Fruit fly (Drosophila melanogaster): ENCODE measurements around the gene Vtld.
A peak's percentile ranks its signal among the peaks of the same experiment; 100 is the strongest.

Vtld gene

dm6 chr3L:19778530-19778929, 18.3 kb downstream of the Vtld start:
- TF ChIP-seq PHDP (tag; optimal IDR thresholded peaks at IDR 0.05) (peak; percentile 18), CG12769 (tag; optimal IDR thresholded peaks at IDR 0.05) (peak; percentile 58), D (optimal IDR thresholded peaks at IDR 0.05) (no peak), D (GFP tag; optimal IDR thresholded peaks at IDR 0.05) (no peak), CG7839 (tag; optimal IDR thresholded peaks at IDR 0.05) (no peak), CG9437 (GFP tag; optimal IDR thresholded peaks at IDR 0.05) (no peak), CG14860 (GFP tag; IDR thresholded peaks at IDR 0.05; ENCODE audit: partially characterized antibody) (no peak), CG12391 (tag; optimal IDR thresholded peaks at IDR 0.05) (no peak), CG8290 (GFP tag; optimal IDR thresholded peaks at IDR 0.05) (no peak), CG8290 (tag; optimal IDR thresholded peaks at IDR 0.05) (peak in 1 of 2 experiments; percentile 24), HLH4C (GFP tag; IDR thresholded peaks at IDR 0.05; ENCODE audit: partially characterized antibody) (no peak), CG10543 (GFP tag; optimal IDR thresholded peaks at IDR 0.05) (peak; percentile 4), Neu2 (GFP tag; optimal IDR thresholded peaks at IDR 0.05; ENCODE audit: borderline replicate concordance) (no peak), CG32767 (GFP tag; IDR thresholded peaks at IDR 0.05) (no peak), CG4730 (GFP tag; IDR thresholded peaks at IDR 0.05) (no peak), Gug (GFP tag; IDR thresholded peaks at IDR 0.05) (no peak), CG6813 (GFP tag; optimal IDR thresholded peaks at IDR 0.05) (no peak), vvl (GFP tag; IDR thresholded peaks at IDR 0.05) (no peak), Abd-B (GFP tag; optimal IDR thresholded peaks at IDR 0.05) (no peak), Hsf (GFP tag; optimal IDR thresholded peaks at IDR 0.05) (no peak), lola (GFP tag; optimal IDR thresholded peaks at IDR 0.05) (no peak), CG1792 (GFP tag; optimal IDR thresholded peaks at IDR 0.05) (no peak), CG10366 (GFP tag; IDR thresholded peaks at IDR 0.05) (no peak), scrt (GFP tag; optimal IDR thresholded peaks at IDR 0.05) (no peak), BtbVII (GFP tag; optimal IDR thresholded peaks at IDR 0.05) (no peak), CG13894 (tag; optimal IDR thresholded peaks at IDR 0.05) (peak; percentile 76), CG5180 (GFP tag; optimal IDR thresholded peaks at IDR 0.05) (no peak), CG7786 (GFP tag; optimal IDR thresholded peaks at IDR 0.05) (no peak), CG9215 (GFP tag; IDR thresholded peaks at IDR 0.05) (no peak), Eip74EF (GFP tag; optimal IDR thresholded peaks at IDR 0.05) (no peak), CoRest (tag; optimal IDR thresholded peaks at IDR 0.05) (no peak), CG12659 (GFP tag; optimal IDR thresholded peaks at IDR 0.05) (no peak), Doc3 (GFP tag; IDR thresholded peaks at IDR 0.05; ENCODE audit: partially characterized antibody) (no peak), Mrtf (GFP tag; IDR thresholded peaks at IDR 0.05) (no peak), CG11398 (GFP tag; optimal IDR thresholded peaks at IDR 0.05) (no peak), gce (GFP tag; IDR thresholded peaks at IDR 0.05) (no peak), Hr78 (GFP tag; optimal IDR thresholded peaks at IDR 0.05) (no peak), slbo (GFP tag; IDR thresholded peaks at IDR 0.05) (no peak), tio (GFP tag; optimal IDR thresholded peaks at IDR 0.05) (no peak), CG17186 (GFP tag; optimal IDR thresholded peaks at IDR 0.05) (no peak), Hand (GFP tag; optimal IDR thresholded peaks at IDR 0.05) (no peak), cg (GFP tag; optimal IDR thresholded peaks at IDR 0.05) (no peak), CG4282 (GFP tag; optimal IDR thresholded peaks at IDR 0.05) (no peak), Med (GFP tag) (peak; percentile 76), CG17829 (tag; optimal IDR thresholded peaks at IDR 0.05) (no peak), Hmr (GFP tag; optimal IDR thresholded peaks at IDR 0.05) (peak; percentile 41), Hr51 (GFP tag; optimal IDR thresholded peaks at IDR 0.05) (no peak), Dip3 (GFP tag; optimal IDR thresholded peaks at IDR 0.05) (no peak), Nf-YC (tag; optimal IDR thresholded peaks at IDR 0.05) (no peak), ac (GFP tag; optimal IDR thresholded peaks at IDR 0.05) (no peak)

Data from whole organism, embryonic.